Fruit fly (Drosophila melanogaster) whole organism: ENCODE data around the gene Rbp1.

Source experiments
- CG8478 ChIP-seq: fragments of >200 bp; optimal IDR thresholded peaks from 2 replicates; lab custom pipeline; 2018; ENCODE audit warnings: inconsistent platforms
- Dll ChIP-seq: fragments of >200 bp; optimal IDR thresholded peaks from 2 replicates; lab custom pipeline; 2017
- EcR ChIP-seq, 2 experiments: fragments of >200 bp; optimal IDR thresholded peaks; 2 replicates each; lab custom pipeline; 2017; ENCODE audit warnings: missing biosample characterization in 2 of 2, missing genetic modification characterization in 2 of 2, missing genetic modification reagents in 2 of 2
- pan ChIP-seq: fragments of >200 bp; optimal IDR thresholded peaks from 2 replicates; lab custom pipeline; 2017
- psq ChIP-seq: fragments of >200 bp; optimal IDR thresholded peaks from 2 replicates; lab custom pipeline; 2017
- usp ChIP-seq: fragments of >200 bp; optimal IDR thresholded peaks from 2 replicates; lab custom pipeline; 2017; ENCODE audit warnings: missing biosample characterization, missing genetic modification characterization, mixed read lengths

Rbp1 gene

dm6 chr3R:10829746-10830145 lies 45.6 kb downstream of the Rbp1 start:
- no peak for TF ChIP-seq Dll (lab: Kevin White, UChicago)
- no peak for TF ChIP-seq pan (lab: Kevin White, UChicago)
- TF ChIP-seq EcR (GFP tag; optimal IDR thresholded peaks at IDR 0.05; lab: Kevin White, UChicago), result no peak
- no peak for TF ChIP-seq usp (GFP tag; lab: Kevin White, UChicago)
- TF ChIP-seq CG8478 (lab: Kevin White, UChicago), result no peak
- TF ChIP-seq psq (lab: Kevin White, UChicago), result no peak

DNA sequence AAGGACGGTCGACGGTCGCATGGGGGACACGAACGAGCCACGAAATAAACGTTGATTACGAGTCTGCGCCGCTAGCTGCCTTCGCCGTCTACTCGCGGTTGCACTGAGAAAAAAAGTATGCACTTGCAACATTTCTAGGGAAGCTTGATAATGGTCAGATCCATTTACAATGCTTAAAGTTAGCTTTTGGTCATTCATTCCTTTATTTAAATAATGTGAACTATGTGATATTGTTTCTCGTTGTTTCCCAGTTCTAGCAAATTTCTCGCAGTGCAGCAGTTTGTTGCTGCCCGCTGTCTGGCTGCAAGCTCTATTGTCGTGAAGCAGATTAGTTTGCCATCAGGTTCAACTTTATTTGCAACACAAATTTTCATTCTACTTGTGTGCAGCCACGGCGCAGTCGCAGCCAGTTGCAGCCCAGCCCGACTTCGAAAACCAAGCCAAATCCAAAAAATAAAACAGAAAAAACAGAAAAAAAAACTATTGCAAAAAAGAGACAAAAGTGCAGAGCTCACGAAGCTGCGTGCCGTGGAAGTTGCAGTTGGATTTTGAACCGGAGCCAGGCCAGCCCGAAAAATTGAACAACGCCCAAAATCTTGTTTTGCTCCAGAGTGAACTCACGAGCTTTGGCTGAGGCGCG lies 48.5 kb downstream of the Rbp1 start:
- TF ChIP-seq CG8478 (lab: Kevin White, UChicago), result no peak
- TF ChIP-seq usp (GFP tag; lab: Kevin White, UChicago), result no peak
- TF ChIP-seq psq (lab: Kevin White, UChicago), result no peak
- no peak for TF ChIP-seq pan (lab: Kevin White, UChicago)
- no peak for TF ChIP-seq EcR (GFP tag; optimal IDR thresholded peaks at IDR 0.05; lab: Kevin White, UChicago)
- TF ChIP-seq Dll (lab: Kevin White, UChicago), result no peak

dm6 chr3R:10834893-10835292 lies 50.7 kb downstream of the Rbp1 start:
- TF ChIP-seq CG8478 (lab: Kevin White, UChicago) (no peak), EcR (GFP tag; optimal IDR thresholded peaks at IDR 0.05; lab: Kevin White, UChicago) (no peak), Dll (lab: Kevin White, UChicago) (no peak), psq (lab: Kevin White, UChicago) (no peak), pan (lab: Kevin White, UChicago) (no peak), usp (GFP tag; lab: Kevin White, UChicago) (no peak)
